Worm (Caenorhabditis elegans) whole organism, L3 larva: ENCODE results near the gene C17B7.12.

ENCODE experiments used
- mdl-1 ChIP-seq: fragments of 150-350 bp; optimal IDR thresholded peaks from 2 replicates; lab custom pipeline; 2014; ENCODE audit warnings: missing biosample characterization, missing genetic modification characterization
- nhr-11 ChIP-seq: fragments of 150-350 bp; optimal IDR thresholded peaks from 2 replicates; lab custom pipeline; 2014; ENCODE audit warnings: missing biosample characterization, missing genetic modification characterization
- ztf-11 ChIP-seq: fragments of 150-350 bp; optimal IDR thresholded peaks from 2 replicates; lab custom pipeline; 2014; ENCODE audit warnings: missing biosample characterization, missing genetic modification characterization

DNA sequence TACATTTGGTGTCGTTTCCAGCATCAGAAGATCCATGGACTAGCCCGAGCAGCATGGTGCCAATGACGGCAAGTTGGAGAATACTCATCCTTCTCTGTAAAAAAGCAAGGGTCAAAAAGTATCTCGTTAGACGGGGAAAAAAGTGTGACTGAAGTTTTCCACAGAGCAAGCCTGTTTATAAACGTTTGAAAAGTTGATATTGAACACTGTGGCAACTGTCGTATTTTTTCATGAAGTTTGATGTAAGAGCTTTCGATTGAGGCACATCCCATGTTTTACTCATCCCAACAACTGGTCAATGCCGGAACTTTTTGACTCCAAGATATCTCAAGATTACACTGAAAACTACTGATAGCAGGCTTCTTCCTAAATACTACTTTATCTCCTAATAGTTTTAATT lies 34.0 kb upstream of the C17B7.12 start, which contains the start of gene F35F10.13:
- TF ChIP-seq nhr-11 (tag; lab: Kevin White, UChicago) (no peak), mdl-1 (tag; lab: Kevin White, UChicago) (no peak), ztf-11 (tag; lab: Kevin White, UChicago) (no peak)
